Worm (Caenorhabditis elegans): ENCODE data around the gene C09B8.3.

Gene C09B8.3

DNA sequence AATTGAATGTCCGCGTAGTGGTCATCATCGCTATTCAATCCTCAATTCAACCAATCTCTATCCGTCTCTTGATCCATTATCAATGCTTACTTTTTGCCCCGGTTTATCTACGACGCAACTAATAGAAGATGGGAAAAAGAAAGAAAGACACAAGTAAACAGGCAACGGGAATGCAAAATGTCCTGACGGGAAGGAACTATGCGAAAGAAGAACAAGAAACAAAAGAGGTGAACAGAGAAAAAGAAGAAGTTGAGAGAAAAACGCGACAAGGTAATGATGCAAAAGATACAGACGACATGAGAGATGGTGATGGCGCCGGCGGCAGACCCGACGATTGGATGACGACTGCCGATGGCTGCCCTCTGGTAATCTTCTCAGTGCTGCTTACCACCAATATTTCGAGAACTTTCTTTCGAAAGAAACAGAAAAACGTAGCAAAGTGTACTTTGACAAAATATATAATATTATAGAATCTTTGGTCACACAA, 31.6 kb upstream of the C09B8.3 start:
- no peak for TF ChIP-seq F13C5.2 (tag; optimal IDR thresholded peaks at IDR 0.05)

DNA sequence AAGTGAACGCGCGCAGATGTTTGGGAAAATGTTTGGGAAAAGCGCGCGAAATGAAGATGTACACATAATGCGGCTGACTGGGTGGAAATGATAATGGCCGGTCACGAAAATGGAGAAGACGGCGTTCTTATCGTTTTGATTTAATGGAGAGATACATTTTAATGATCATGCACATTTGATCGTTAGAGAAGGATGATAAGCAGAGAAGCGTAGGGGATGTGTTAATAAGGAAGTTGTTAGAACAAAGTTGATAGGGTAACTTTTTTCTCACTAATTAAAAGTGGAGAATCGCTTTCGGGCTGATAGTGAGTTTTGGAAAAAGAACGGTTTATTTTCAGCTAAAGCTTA, 30.6 kb upstream of the C09B8.3 start:
- TF ChIP-seq tbx-11 (GFP tag; IDR thresholded peaks at IDR 0.05) (no peak), scrt-1 (GFP tag; IDR thresholded peaks at IDR 0.05) (no peak), ets-7 (tag; optimal IDR thresholded peaks at IDR 0.05) (no peak), sea-1 (GFP tag; conservative IDR thresholded peaks at IDR 0.05) (no peak), hmg-4 (GFP tag; optimal IDR thresholded peaks at IDR 0.05) (no peak), aly-1 (tag; optimal IDR thresholded peaks at IDR 0.05) (no peak), tra-4 (tag; optimal IDR thresholded peaks at IDR 0.05) (no peak), F13C5.2 (tag; optimal IDR thresholded peaks at IDR 0.05) (no peak), hmbx-1 (tag; optimal IDR thresholded peaks at IDR 0.05) (no peak), flt-1 (GFP tag; IDR thresholded peaks at IDR 0.05) (no peak), pes-1 (GFP tag; IDR thresholded peaks at IDR 0.05) (no peak), ceh-36 (tag; optimal IDR thresholded peaks at IDR 0.05) (no peak), tbx-37 (GFP tag; conservative IDR thresholded peaks at IDR 0.05) (no peak), ceh-13 (GFP tag; optimal IDR thresholded peaks at IDR 0.05) (no peak), hnd-1 (tag; optimal IDR thresholded peaks at IDR 0.05) (no peak), ama-1 (optimal IDR thresholded peaks at IDR 0.05) (no peak), B0310.2 (tag; optimal IDR thresholded peaks at IDR 0.05) (no peak)

DNA sequence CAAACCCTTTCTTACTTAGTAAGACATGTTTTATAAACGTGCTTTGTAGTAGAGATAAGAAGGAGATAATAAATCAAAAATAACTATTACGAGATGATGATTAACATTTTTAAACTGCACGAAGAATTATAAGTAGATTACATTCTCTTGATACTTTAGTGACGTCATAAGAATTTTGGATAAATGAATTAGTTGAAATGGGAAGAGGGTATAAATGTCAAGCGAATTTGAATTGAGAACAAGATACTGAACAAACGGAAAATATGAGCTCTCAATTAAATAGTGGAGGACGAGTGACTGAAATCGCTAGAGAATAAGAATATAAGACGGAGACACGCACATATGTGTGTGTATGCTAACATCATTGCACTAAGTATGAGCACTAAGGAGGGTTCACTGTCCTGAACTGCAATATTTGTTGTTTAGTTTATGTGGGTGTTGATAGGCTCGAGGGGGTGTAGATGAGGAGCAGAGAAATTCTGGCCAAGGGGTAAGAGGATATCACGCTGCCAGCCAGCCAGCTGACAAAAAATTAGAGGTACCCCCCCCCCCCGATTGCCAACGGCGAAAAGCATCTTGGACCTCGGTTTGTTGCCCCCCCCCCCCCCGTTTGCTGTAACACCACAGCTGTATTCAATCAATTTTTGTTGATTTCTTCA, 30.1 kb upstream of the C09B8.3 start:
- peak; percentile 56 for TF ChIP-seq hmg-4 (GFP tag; optimal IDR thresholded peaks at IDR 0.05)
- TF ChIP-seq hnd-1 (tag; optimal IDR thresholded peaks at IDR 0.05): no peak

DNA sequence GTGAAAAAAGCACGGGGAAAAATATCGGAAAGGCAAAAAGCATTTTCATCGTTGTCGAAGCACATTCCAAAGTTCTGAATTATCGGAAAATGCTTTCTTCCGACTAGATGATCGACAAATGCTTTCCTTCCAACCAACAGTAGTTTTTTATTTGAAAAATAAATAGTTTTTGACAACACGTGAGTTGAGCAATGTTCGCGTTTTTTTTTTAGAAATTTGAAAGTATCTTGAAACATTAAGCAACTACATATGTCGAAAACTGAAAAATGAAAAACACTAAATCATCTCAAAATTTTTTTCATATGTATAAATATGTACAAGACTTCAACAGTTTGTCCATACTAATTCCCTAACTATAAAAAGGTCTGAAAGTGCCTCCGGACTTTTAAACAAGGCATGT, 29.1 kb upstream of the C09B8.3 start, which contains the start of gene hsp-25:
hsp-25 (minus strand) TSS at position 101 of the 400 bp plus-strand sequence.
- TF ChIP-seq hmg-4 (GFP tag; optimal IDR thresholded peaks at IDR 0.05) (no peak), hmbx-1 (tag; optimal IDR thresholded peaks at IDR 0.05) (no peak), ceh-13 (GFP tag; optimal IDR thresholded peaks at IDR 0.05) (no peak), aly-1 (tag; optimal IDR thresholded peaks at IDR 0.05) (no peak), B0310.2 (tag; optimal IDR thresholded peaks at IDR 0.05) (no peak), ets-7 (tag; optimal IDR thresholded peaks at IDR 0.05) (no peak), ama-1 (optimal IDR thresholded peaks at IDR 0.05) (no peak), sea-1 (GFP tag; conservative IDR thresholded peaks at IDR 0.05) (no peak), pes-1 (GFP tag; IDR thresholded peaks at IDR 0.05) (no peak), tbx-37 (GFP tag; conservative IDR thresholded peaks at IDR 0.05) (no peak), F13C5.2 (tag; optimal IDR thresholded peaks at IDR 0.05) (no peak), tbx-11 (GFP tag; IDR thresholded peaks at IDR 0.05) (no peak), tra-4 (tag; optimal IDR thresholded peaks at IDR 0.05) (no peak), flt-1 (GFP tag; IDR thresholded peaks at IDR 0.05) (no peak)

DNA sequence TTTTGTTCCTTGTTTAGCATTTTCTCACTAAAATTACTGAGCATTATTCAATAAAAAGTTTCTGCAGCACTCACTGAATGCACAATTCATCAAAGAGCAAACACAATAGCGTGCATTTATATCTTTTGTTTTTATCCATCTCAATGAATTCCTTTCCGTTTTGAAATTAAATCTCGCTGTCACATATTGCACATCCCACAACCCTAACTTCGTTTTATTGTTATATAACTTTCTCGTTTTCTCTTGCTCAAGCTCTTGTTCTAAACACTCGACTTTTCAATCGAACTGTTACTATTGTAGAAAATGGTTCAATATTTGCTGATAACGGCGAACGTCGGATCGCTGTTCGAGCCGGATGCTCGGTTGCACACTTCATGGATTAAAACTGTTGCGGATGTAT, 20.7 kb upstream of the C09B8.3 start, which contains the start of gene ipp-5:
ipp-5 (plus strand) TSS at position 301 of the 400 bp plus-strand sequence.
- TF ChIP-seq hmg-4 (GFP tag; optimal IDR thresholded peaks at IDR 0.05) (no peak), tbx-11 (GFP tag; IDR thresholded peaks at IDR 0.05) (no peak), pes-1 (GFP tag; IDR thresholded peaks at IDR 0.05) (no peak), scrt-1 (GFP tag; IDR thresholded peaks at IDR 0.05) (no peak), tra-4 (tag; optimal IDR thresholded peaks at IDR 0.05) (no peak), tbx-37 (GFP tag; conservative IDR thresholded peaks at IDR 0.05) (no peak), ceh-13 (GFP tag; optimal IDR thresholded peaks at IDR 0.05) (no peak), flt-1 (GFP tag; IDR thresholded peaks at IDR 0.05) (no peak), hmbx-1 (tag; optimal IDR thresholded peaks at IDR 0.05) (no peak), ets-7 (tag; optimal IDR thresholded peaks at IDR 0.05) (no peak), aly-1 (tag; optimal IDR thresholded peaks at IDR 0.05) (no peak), sea-1 (GFP tag; conservative IDR thresholded peaks at IDR 0.05) (no peak)

DNA sequence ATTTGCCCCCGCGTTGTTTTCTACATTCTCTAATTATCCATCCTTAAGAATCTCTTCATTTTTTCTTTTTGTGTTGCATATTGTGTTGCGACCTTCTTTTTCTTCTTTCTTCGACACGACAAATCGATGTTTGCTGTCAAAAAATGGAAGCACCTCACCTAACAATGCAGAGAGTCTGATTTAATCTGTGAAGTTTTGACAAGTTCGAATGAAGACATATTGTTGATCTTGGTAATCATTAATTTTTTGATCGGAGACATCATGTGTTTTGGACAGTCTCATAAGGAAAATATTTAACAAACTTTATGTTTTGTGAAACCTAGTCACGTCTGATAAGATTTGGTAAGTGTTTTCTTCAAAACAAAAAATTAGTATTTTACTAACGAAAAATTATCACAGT, 18.6 kb upstream of the C09B8.3 start:
- TF ChIP-seq B0310.2 (tag; optimal IDR thresholded peaks at IDR 0.05): no peak
- no peak for TF ChIP-seq tbx-37 (GFP tag; conservative IDR thresholded peaks at IDR 0.05)
- TF ChIP-seq tbx-11 (GFP tag; IDR thresholded peaks at IDR 0.05): no peak
- no peak for TF ChIP-seq hmbx-1 (tag; optimal IDR thresholded peaks at IDR 0.05)
- no peak for TF ChIP-seq pes-1 (GFP tag; IDR thresholded peaks at IDR 0.05)
- TF ChIP-seq sea-1 (GFP tag; conservative IDR thresholded peaks at IDR 0.05): no peak
- no peak for TF ChIP-seq aly-1 (tag; optimal IDR thresholded peaks at IDR 0.05)
- TF ChIP-seq flt-1 (GFP tag; IDR thresholded peaks at IDR 0.05): no peak

DNA sequence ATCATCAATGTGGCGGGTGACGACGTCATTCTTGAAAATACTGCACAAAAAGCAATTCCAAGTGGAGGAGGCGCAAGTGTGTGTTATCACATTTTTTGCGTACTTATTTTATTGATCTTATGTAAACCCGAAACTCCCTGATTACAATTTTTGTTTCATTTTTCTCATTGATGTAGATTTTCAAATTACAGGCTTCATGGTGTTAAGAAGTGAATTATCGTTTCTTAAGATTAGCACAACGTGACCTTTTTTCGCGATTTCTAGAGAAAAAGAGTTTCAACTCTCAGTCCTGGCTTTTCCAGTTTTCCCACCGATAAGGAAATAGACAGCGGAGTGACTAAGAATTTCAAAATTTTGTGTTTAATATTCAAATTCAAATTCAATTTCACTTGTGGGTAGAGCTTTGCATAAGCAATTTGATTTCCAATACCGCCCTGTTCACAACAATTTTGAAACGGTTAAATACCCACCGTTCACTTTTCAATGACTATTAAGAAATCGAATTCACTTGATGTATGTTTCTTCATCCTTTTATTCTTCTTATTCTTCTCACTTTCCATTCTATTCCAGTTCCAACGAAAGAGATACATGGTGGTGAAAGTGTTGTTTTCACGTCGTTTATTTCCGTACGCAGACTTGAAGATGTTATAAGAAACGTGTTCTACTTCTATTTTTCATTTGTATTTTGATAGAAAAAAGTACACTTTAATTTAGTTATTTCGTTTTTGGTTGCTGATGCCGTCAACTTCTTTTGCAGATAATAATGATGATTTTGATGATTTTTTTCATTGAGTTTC, 16.5 kb upstream of the C09B8.3 start:
- TF ChIP-seq ets-7 (tag; optimal IDR thresholded peaks at IDR 0.05): no peak
- no peak for TF ChIP-seq ceh-13 (GFP tag; optimal IDR thresholded peaks at IDR 0.05)
- no peak for TF ChIP-seq ama-1 (optimal IDR thresholded peaks at IDR 0.05)
- TF ChIP-seq tbx-37 (GFP tag; conservative IDR thresholded peaks at IDR 0.05): no peak
- TF ChIP-seq hmg-4 (GFP tag; optimal IDR thresholded peaks at IDR 0.05): no peak

DNA sequence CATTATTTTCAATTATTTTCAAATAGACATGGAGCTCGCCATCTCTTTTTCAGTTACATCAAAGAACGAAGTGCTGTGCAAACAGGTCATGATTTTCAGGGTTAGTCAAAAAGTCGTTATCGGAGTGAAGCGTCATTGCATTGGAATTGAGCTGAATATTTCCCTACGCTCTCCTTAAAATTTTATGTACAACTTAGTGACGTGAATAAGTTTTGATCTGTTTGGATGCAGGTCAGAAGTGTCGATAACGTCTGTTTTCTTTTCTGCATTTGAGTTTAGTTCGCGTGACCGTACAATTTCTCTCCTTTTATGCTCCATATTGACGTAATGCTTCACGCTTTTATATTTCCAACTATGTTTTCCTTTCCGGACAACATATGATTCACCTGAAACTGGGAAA, 14.5 kb upstream of the C09B8.3 start:
- TF ChIP-seq hmg-4 (GFP tag; optimal IDR thresholded peaks at IDR 0.05): no peak
- TF ChIP-seq scrt-1 (GFP tag; IDR thresholded peaks at IDR 0.05): no peak
- TF ChIP-seq aly-1 (tag; optimal IDR thresholded peaks at IDR 0.05): no peak
- no peak for TF ChIP-seq hmbx-1 (tag; optimal IDR thresholded peaks at IDR 0.05)
- TF ChIP-seq ceh-36 (tag; optimal IDR thresholded peaks at IDR 0.05): no peak
- no peak for TF ChIP-seq ama-1 (optimal IDR thresholded peaks at IDR 0.05)
- TF ChIP-seq tbx-37 (GFP tag; conservative IDR thresholded peaks at IDR 0.05): no peak
- TF ChIP-seq ceh-13 (GFP tag; optimal IDR thresholded peaks at IDR 0.05): no peak
- no peak for TF ChIP-seq pes-1 (GFP tag; IDR thresholded peaks at IDR 0.05)
